Fruit fly (Drosophila melanogaster): ENCODE data around the gene Meltrin.

The Meltrin gene

dm6 chr3R:14654976-14655896 is 41.9 kb downstream of the Meltrin start (continued):
- no peak for TF ChIP-seq Dfd (GFP tag; optimal IDR thresholded peaks at IDR 0.05)
- TF ChIP-seq chif (GFP tag; optimal IDR thresholded peaks at IDR 0.05), result peak; percentile 91 to 93
- TF ChIP-seq ERR (GFP tag; optimal IDR thresholded peaks at IDR 0.05), result peak; percentile 79
- TF ChIP-seq CG18011 (GFP tag; optimal IDR thresholded peaks at IDR 0.05), result peak; percentile 79
- peak; percentile 91 for TF ChIP-seq tin (GFP tag; optimal IDR thresholded peaks at IDR 0.05)
- TF ChIP-seq Atf6 (GFP tag; IDR thresholded peaks at IDR 0.05), result peak; percentile 91
- TF ChIP-seq sqz (GFP tag; optimal IDR thresholded peaks at IDR 0.05), result peak; percentile 96
- TF ChIP-seq CG4707 (GFP tag; optimal IDR thresholded peaks at IDR 0.05), result peak; percentile 83
- TF ChIP-seq CG15514 (GFP tag; optimal IDR thresholded peaks at IDR 0.05), result peak; percentile 90
- TF ChIP-seq sob (GFP tag; IDR thresholded peaks at IDR 0.05), result peak; percentile 92
- TF ChIP-seq CG4282 (GFP tag; optimal IDR thresholded peaks at IDR 0.05), result peak; percentile 84
- TF ChIP-seq stc (GFP tag; IDR thresholded peaks at IDR 0.05), result peak; percentile 89
- peak; percentile 93 for TF ChIP-seq CG15696 (tag; optimal IDR thresholded peaks at IDR 0.05)
- TF ChIP-seq wek (GFP tag; optimal IDR thresholded peaks at IDR 0.05), result peak; percentile 87
- TF ChIP-seq ems (GFP tag; optimal IDR thresholded peaks at IDR 0.05), result peak; percentile 91
- TF ChIP-seq run (tag; optimal IDR thresholded peaks at IDR 0.05), result peak; percentile 89
- TF ChIP-seq B-H2 (GFP tag; optimal IDR thresholded peaks at IDR 0.05), result peak; percentile 94
- TF ChIP-seq maf-S (GFP tag; optimal IDR thresholded peaks at IDR 0.05), result peak; percentile 86
- peak; percentile 84 for TF ChIP-seq Nf-YA (GFP tag; IDR thresholded peaks at IDR 0.05)
- peak; percentile 59; the same call in 1 of the 3 replicates for TF ChIP-seq C15 (GFP tag; IDR thresholded peaks at IDR 0.05)
- 0 out of 2 replicates have a peak, but pooled peaks have one; percentile 56 for TF ChIP-seq toy (GFP tag; IDR thresholded peaks at IDR 0.05)
- peak; percentile 69 for TF ChIP-seq bowl (GFP tag; IDR thresholded peaks at IDR 0.05)
- peak; percentile 98 for TF ChIP-seq row (GFP tag; IDR thresholded peaks at IDR 0.05)
- TF ChIP-seq Deaf1 (tag; optimal IDR thresholded peaks at IDR 0.05), result peak; percentile 75
- TF ChIP-seq gce (GFP tag; IDR thresholded peaks at IDR 0.05), result peak; percentile 86
- peak; percentile 84 for TF ChIP-seq CG34422 (GFP tag; IDR thresholded peaks at IDR 0.05)
- TF ChIP-seq pfk (GFP tag; optimal IDR thresholded peaks at IDR 0.05), result peak; percentile 51
- peak; percentile 95 for TF ChIP-seq bab2 (GFP tag; optimal IDR thresholded peaks at IDR 0.05)
- peak; percentile 89 for TF ChIP-seq tup (GFP tag; optimal IDR thresholded peaks at IDR 0.05)
- peak; percentile 91 for TF ChIP-seq BtbVII (GFP tag; optimal IDR thresholded peaks at IDR 0.05)
- peak; percentile 84 for TF ChIP-seq CG2889 (GFP tag; IDR thresholded peaks at IDR 0.05)
- TF ChIP-seq CG1792 (GFP tag; optimal IDR thresholded peaks at IDR 0.05), result peak; percentile 89
- TF ChIP-seq br (optimal IDR thresholded peaks at IDR 0.05), result no peak
- peak; percentile 79 for TF ChIP-seq Sry-δ (GFP tag; optimal IDR thresholded peaks at IDR 0.05)
- peak; percentile 83 for TF ChIP-seq CG17802 (tag; optimal IDR thresholded peaks at IDR 0.05)
- peak; percentile 93 for TF ChIP-seq CG1529 (GFP tag; optimal IDR thresholded peaks at IDR 0.05)
- peak; percentile 82; the same call in 1 of the 2 replicates for TF ChIP-seq aop (GFP tag; IDR thresholded peaks at IDR 0.05)
- peak; percentile 93 for TF ChIP-seq Hand (GFP tag; optimal IDR thresholded peaks at IDR 0.05)
- TF ChIP-seq H2.0 (GFP tag; IDR thresholded peaks at IDR 0.05), result peak; percentile 91
- peak; percentile 83 for TF ChIP-seq CG12104 (GFP tag; optimal IDR thresholded peaks at IDR 0.05)
- peak; percentile 93 for TF ChIP-seq CG15479 (GFP tag; optimal IDR thresholded peaks at IDR 0.05)
- TF ChIP-seq Hsf (GFP tag; optimal IDR thresholded peaks at IDR 0.05), result peak; percentile 92
- peak; percentile 64 for TF ChIP-seq btn (GFP tag; optimal IDR thresholded peaks at IDR 0.05)
- peak; percentile 89 for TF ChIP-seq CG11398 (GFP tag; optimal IDR thresholded peaks at IDR 0.05)
- peak; percentile 89 for TF ChIP-seq nerfin-1 (tag; optimal IDR thresholded peaks at IDR 0.05)
- peak; percentile 92 for TF ChIP-seq az2 (GFP tag; optimal IDR thresholded peaks at IDR 0.05)
- TF ChIP-seq bsh (GFP tag; optimal IDR thresholded peaks at IDR 0.05), result peak; percentile 74 to 95
- TF ChIP-seq unc-4 (GFP tag; IDR thresholded peaks at IDR 0.05; ENCODE audit: partially characterized antibody), result peak; percentile 66
- peak; percentile 78; the same call in 2 of the 3 replicates for TF ChIP-seq CG2199 (GFP tag; IDR thresholded peaks at IDR 0.05)

Data from whole organism, embryonic.